Worm (Caenorhabditis elegans): ENCODE data around the gene F55B12.10.

Gene F55B12.10

DNA sequence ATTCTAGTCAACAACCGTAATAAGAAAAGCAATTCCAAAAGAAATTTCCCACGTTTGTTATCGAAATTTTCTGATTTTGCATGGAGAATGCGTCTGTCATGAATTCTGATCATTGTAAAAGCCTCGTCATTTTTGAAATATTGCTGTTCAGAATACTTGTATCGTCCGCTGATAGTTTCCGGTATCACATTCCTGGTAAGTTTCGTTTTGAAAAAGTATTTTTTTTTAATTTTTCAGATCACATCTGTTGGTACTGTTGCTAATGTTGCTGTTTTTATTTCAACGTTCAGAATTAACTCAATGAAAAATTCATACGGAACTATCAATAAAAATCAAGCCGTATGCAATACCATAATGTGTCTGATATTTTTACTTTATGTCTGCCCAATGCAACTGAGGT, 1.4 kb downstream of the F55B12.10 start, which contains the start of gene srx-17:
Gene srx-17 (plus strand): TSS at position 301 of the 400 bp plus-strand sequence.
- no peak for TF ChIP-seq ceh-24 (tag; optimal IDR thresholded peaks at IDR 0.05)
- TF ChIP-seq pat-9 (tag; optimal IDR thresholded peaks at IDR 0.05), result no peak
- TF ChIP-seq ceh-19 (GFP tag; optimal IDR thresholded peaks at IDR 0.05), result no peak
- no peak for TF ChIP-seq ceh-30 (tag; optimal IDR thresholded peaks at IDR 0.05)
- TF ChIP-seq nfya-1 (tag; optimal IDR thresholded peaks at IDR 0.05), result no peak
- TF ChIP-seq ceh-9 (tag; optimal IDR thresholded peaks at IDR 0.05), result no peak
- TF ChIP-seq ceh-48 (tag; optimal IDR thresholded peaks at IDR 0.05), result no peak
- no peak for TF ChIP-seq Y22D7AL.16 (tag; optimal IDR thresholded peaks at IDR 0.05)
- TF ChIP-seq nhr-232 (tag; optimal IDR thresholded peaks at IDR 0.05), result no peak
- TF ChIP-seq hlh-13 (GFP tag; optimal IDR thresholded peaks at IDR 0.05), result no peak
- TF ChIP-seq ceh-31 (tag; optimal IDR thresholded peaks at IDR 0.05), result no peak
- no peak for TF ChIP-seq unc-42 (tag; optimal IDR thresholded peaks at IDR 0.05)
- TF ChIP-seq eyg-1 (tag; optimal IDR thresholded peaks at IDR 0.05), result no peak
- no peak for TF ChIP-seq dmd-4 (tag; optimal IDR thresholded peaks at IDR 0.05; ENCODE audit: borderline replicate concordance)
- TF ChIP-seq pag-3 (tag; optimal IDR thresholded peaks at IDR 0.05; ENCODE audit: borderline replicate concordance), result no peak
- no peak for TF ChIP-seq fax-1 (tag; optimal IDR thresholded peaks at IDR 0.05)
- no peak for TF ChIP-seq dve-1 (tag; optimal IDR thresholded peaks at IDR 0.05)
- no peak for TF ChIP-seq ahr-1 (tag; optimal IDR thresholded peaks at IDR 0.05)
- no peak for TF ChIP-seq madf-2 (tag; optimal IDR thresholded peaks at IDR 0.05)

DNA sequence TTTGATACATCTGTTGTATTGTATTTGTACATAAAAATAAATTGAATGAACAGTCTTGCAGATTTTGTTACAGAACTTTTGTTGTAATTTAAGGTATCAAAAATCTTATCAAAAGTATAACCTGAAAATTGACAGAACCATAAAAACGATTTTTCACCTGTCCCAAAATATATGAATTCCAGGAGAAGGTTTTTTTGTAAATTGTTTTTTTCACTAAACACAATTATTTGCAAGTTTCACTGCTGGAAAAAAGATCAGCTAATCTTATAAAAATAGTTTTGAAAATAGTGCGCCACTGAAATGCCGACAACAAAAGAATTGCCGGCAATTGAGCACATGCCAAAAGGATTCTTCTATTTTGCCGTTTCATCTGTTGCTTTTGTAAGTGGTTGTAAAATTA, 3.6 kb downstream of the F55B12.10 start, which contains the start of gene srx-130:
Gene srx-130 (plus strand): TSS at position 301 of the 400 bp plus-strand sequence.
- TF ChIP-seq fkh-10 (GFP tag; optimal IDR thresholded peaks at IDR 0.05), result no peak
- TF ChIP-seq dve-1 (tag; optimal IDR thresholded peaks at IDR 0.05), result no peak
- TF ChIP-seq lin-11 (tag; optimal IDR thresholded peaks at IDR 0.05), result no peak
- no peak for TF ChIP-seq hlh-30 (tag; optimal IDR thresholded peaks at IDR 0.05; ENCODE audit: insufficient read depth)
- TF ChIP-seq pag-3 (tag; optimal IDR thresholded peaks at IDR 0.05; ENCODE audit: borderline replicate concordance), result no peak
- no peak for TF ChIP-seq ceh-31 (tag; optimal IDR thresholded peaks at IDR 0.05)
- no peak for TF ChIP-seq ceh-6 (GFP tag; optimal IDR thresholded peaks at IDR 0.05)

DNA sequence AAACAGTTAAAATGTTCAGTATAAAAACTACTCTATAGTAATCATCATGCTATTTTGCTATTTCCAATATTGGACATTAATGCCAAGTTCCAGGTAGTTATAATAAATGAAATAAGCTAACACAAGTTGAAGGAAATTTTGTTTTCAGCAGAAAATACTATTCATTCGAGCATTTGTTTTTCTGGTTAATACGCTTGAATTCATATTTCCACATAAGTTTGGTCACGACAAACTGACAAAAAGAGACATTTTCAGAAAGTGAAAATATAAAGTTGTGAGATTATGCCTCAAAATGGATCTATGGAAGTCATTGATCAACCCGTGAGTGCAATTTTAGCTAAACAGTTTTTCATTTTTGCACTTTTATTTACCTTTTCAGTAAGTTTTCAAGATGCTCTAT, 5.6 kb downstream of the F55B12.10 start, which contains the start of gene srx-131:
Gene srx-131 (plus strand): TSS at position 301 of the 400 bp plus-strand sequence.
- TF ChIP-seq pros-1 (tag; optimal IDR thresholded peaks at IDR 0.05) (no peak), hlh-13 (GFP tag; optimal IDR thresholded peaks at IDR 0.05) (no peak), mec-3 (tag; optimal IDR thresholded peaks at IDR 0.05; ENCODE audit: borderline replicate concordance) (no peak), pha-2 (tag; optimal IDR thresholded peaks at IDR 0.05) (no peak), K02D7.2 (tag; optimal IDR thresholded peaks at IDR 0.05) (no peak), ztf-16 (tag; optimal IDR thresholded peaks at IDR 0.05) (no peak), rnt-1 (tag; optimal IDR thresholded peaks at IDR 0.05) (no peak), elt-2 (tag; optimal IDR thresholded peaks at IDR 0.05) (no peak), nfya-1 (tag; optimal IDR thresholded peaks at IDR 0.05) (no peak), pax-1 (tag; optimal IDR thresholded peaks at IDR 0.05) (no peak)

DNA sequence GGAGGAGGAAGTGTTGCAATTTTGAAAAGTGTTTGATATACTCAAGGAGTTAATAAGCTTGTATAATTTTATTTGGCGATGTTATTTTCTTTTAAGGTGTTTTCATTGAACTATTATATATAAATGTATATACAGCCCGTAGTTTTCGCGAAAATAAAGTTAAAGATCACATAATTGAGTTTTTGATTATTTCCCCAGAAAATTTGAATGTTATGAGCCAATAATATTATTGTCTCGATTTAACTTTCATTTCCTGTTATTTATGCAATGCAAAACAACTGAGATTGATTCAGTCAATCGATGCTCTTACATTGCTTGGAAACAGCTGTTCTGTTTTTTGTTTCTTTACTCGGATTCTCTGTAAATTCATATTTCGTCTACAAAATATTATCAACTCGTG, 8.8 kb downstream of the F55B12.10 start, which contains the start of gene srx-133:
Gene srx-133 (plus strand): TSS at position 301 of the 400 bp plus-strand sequence.
- TF ChIP-seq rnt-1 (tag; optimal IDR thresholded peaks at IDR 0.05), result no peak
- no peak for TF ChIP-seq tbx-7 (tag; optimal IDR thresholded peaks at IDR 0.05)

DNA sequence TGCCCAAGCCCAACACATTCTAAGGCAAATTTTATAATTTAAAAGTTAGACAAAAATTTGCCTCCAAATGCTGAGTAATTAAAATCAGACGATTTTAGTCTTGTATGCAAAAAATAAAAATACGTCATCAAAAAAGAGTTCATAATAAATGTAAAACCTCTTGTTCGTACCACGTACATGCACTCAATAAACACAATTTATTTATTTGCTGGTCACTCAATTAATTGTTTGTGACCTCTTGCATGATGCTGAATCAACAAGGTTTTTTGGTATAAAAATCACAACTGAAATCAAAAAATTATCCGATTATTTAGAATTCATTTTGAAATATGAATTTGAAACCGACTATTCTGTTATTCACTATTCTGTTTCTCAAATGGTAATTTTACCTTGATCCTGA, 10.6 kb downstream of the F55B12.10 start, which contains the start of gene hpx-2:
Gene hpx-2 (plus strand): TSS at position 301 of the 400 bp plus-strand sequence.
- TF ChIP-seq tbx-7 (tag; optimal IDR thresholded peaks at IDR 0.05) (no peak), gmeb-2 (tag; optimal IDR thresholded peaks at IDR 0.05) (no peak), pax-1 (tag; optimal IDR thresholded peaks at IDR 0.05) (no peak), npax-4 (tag; optimal IDR thresholded peaks at IDR 0.05) (no peak), ahr-1 (tag; optimal IDR thresholded peaks at IDR 0.05) (no peak), fkh-6 (tag; optimal IDR thresholded peaks at IDR 0.05) (no peak), nfya-1 (tag; optimal IDR thresholded peaks at IDR 0.05) (no peak), syd-9 (tag; optimal IDR thresholded peaks at IDR 0.05) (no peak), elt-2 (tag; optimal IDR thresholded peaks at IDR 0.05) (no peak), nhr-11 (tag; optimal IDR thresholded peaks at IDR 0.05) (no peak)
